Fruit fly (Drosophila melanogaster) whole organism: ENCODE measurements around the gene CCT2.

Source experiments
- CG8478 ChIP-seq: fragments of >200 bp; optimal IDR thresholded peaks from 2 replicates; lab custom pipeline; 2018; ENCODE audit warnings: inconsistent platforms
- Dll ChIP-seq: fragments of >200 bp; optimal IDR thresholded peaks from 2 replicates; lab custom pipeline; 2017
- EcR ChIP-seq, 2 experiments: fragments of >200 bp; optimal IDR thresholded peaks; 2 replicates each; lab custom pipeline; 2017; ENCODE audit warnings: missing biosample characterization in 2 of 2, missing genetic modification characterization in 2 of 2, missing genetic modification reagents in 2 of 2
- pan ChIP-seq: fragments of >200 bp; optimal IDR thresholded peaks from 2 replicates; lab custom pipeline; 2017
- psq ChIP-seq: fragments of >200 bp; optimal IDR thresholded peaks from 2 replicates; lab custom pipeline; 2017
- usp ChIP-seq: fragments of >200 bp; optimal IDR thresholded peaks from 2 replicates; lab custom pipeline; 2017; ENCODE audit warnings: missing biosample characterization, missing genetic modification characterization, mixed read lengths

CCT2 gene

DNA sequence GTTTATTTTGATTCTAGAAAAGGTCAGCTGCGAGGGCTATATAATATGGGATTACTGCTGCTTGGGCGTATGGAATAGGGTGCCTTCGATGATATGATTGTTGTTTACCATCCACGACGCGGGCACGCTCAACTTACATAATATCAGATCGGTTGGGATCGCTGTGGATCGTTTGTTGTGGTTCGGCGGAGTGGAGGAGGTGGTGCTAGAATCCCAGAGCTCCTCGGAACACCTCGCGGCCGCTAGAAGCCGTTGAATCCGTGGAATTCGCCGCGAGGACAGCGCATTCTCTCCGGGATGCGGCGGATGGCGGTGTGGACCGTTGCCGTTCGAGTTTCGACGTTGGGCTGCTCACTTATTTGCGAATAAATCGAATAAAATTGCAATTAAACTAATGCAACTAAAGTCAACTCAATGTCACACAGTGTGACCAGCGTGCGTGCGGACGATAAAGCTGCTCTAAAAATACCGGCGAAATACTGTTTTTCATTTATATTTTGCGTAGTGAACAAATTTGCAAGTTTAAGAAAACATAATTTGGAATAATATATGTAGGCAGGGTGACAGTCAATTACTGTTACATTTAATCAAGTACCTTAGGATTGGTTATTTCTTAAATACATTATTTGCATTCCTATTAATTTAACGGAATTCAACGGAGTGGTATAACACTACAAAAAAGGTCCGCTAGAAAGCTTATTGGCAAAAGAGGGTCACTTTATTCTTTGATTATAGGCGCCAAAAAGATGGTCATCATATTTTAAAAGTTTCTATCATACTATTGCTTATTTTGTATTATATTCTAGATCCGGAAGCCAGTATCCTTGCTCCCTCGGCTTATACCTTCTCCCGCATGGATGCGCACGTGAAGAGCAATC is 14.2 kb downstream of the CCT2 start, which contains the start of gene CG7766:
CG7766 (minus strand) TSS at position 432 of the 878 bp plus-strand sequence.
- TF ChIP-seq psq, result no peak

DNA sequence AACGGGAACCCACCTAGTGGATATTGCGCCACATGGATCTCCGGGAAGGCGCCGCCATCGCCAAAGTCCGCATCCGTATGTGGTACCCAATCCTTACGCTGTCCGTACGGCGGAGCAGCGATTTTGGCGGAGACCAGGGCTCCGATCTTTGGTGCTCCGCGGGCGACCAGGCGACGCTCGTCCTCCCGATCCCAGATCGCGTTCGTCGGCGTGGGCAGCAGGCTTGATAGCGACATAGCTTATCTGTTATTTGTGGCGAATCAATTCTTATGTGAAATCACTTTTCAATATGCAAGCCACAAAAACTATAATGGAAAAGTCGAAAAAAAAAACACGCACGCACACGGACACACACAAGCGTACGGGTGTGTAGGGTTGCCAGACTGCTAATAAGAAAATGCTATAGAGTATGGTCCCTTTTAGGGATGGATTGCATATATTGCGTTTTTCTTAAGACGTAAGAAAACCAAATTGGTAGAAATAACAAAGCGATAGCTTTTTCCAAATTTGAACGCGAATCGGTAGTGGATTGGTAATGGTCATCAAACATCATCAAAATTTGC is 17.0 kb downstream of the CCT2 start, which contains the start of gene Bx42:
Bx42 (minus strand) TSS at position 393 of the 563 bp plus-strand sequence.
- TF ChIP-seq EcR (GFP tag; optimal IDR thresholded peaks at IDR 0.05; lab: Kevin White, UChicago) (no peak), usp (GFP tag; lab: Kevin White, UChicago) (no peak), Dll (lab: Kevin White, UChicago) (no peak), CG8478 (lab: Kevin White, UChicago) (no peak), pan (lab: Kevin White, UChicago) (no peak), psq (no peak)

DNA sequence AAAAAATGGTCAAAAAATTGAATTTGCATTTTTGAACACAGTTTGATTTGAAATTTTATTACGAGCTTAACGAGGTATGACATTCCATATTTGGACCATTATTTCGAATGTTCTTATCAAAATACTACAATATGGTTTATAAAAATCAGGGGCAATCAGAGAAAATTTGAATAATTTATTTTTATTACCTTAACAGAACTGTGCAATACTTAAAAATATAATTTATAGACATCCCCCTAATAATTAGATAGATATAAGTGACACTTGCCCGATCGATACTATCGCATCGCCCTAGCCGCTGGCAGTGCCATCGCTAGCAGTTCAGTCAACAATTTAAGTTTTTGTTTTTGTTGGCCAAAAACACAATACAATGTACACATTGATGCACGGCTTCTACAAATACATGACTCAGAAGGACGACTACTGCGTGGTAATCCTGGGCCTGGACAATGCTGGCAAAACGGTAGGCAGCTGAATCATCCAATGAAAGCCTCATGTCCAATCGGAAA is 17.5 kb downstream of the CCT2 start, which contains the start of gene Arfrp1:
Arfrp1 (plus strand) TSS at position 295 of the 509 bp plus-strand sequence.
- TF ChIP-seq psq (no peak), usp (GFP tag; lab: Kevin White, UChicago) (no peak), Dll (lab: Kevin White, UChicago) (no peak), CG8478 (lab: Kevin White, UChicago) (no peak), pan (lab: Kevin White, UChicago) (no peak), EcR (GFP tag; optimal IDR thresholded peaks at IDR 0.05; lab: Kevin White, UChicago) (no peak)

DNA sequence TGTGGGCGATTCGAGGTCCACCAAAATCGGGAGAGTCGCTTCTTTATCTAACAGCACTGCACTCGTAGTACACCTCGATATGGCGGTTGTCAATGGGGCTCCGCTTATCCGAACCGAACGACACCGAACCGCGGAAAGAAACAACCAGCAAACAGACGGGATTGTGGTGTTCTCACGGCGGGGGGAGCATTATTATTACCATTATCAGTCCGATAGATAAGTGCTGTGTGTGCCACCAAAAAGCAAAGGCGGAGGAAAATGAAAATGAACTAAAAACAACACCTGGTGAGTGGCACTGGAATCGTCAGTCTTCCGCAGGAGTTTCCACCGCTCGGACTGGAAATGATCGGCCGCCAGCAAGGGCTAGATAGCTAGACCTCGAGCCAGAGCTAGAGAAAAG is 19.1 kb downstream of the CCT2 start, which contains the start of gene AP-1gamma:
AP-1gamma (plus strand) TSS at position 305 of the 400 bp plus-strand sequence.
- TF ChIP-seq psq (no peak), pan (lab: Kevin White, UChicago) (no peak), CG8478 (lab: Kevin White, UChicago) (no peak), Dll (lab: Kevin White, UChicago) (no peak), EcR (GFP tag; optimal IDR thresholded peaks at IDR 0.05; lab: Kevin White, UChicago) (no peak), usp (GFP tag; lab: Kevin White, UChicago) (no peak)

DNA sequence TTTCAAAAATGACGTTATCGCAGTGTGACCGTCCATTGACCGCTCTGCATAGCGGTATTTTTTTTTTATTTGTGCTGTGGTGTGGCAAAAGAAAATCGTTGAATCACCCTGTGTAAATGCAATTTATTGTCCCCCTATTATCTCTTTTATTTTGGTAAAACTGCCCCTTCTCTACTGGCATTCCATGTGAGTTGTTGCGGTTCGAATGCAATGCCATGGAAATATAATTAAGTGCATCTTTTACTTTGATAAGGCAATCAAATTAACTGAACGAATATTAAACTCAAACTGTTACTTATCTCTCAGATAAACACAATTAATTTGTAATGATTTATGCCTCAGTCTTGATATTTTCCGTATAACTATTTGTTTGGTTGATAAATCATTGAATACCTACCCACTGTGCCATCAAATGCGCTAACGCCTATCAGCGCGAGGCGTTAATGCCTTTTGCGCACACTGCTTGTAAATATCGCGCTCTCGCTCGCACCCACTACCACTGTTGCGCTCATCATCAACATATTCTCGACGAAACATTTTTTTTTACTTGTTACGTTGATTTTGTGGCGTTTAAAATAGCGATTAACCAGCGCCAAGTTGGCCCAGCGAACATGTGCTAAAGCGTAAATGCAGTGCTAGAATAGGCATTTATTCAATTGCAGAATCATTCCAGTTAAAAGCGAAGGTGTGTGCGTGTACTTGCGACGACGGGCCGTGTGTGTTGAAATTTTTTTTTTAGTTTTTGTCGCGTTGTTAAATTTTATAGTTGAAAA is 19.9 kb downstream of the CCT2 start:
- TF ChIP-seq Dll (lab: Kevin White, UChicago) (no peak), CG8478 (lab: Kevin White, UChicago) (no peak), pan (lab: Kevin White, UChicago) (no peak), EcR (GFP tag; optimal IDR thresholded peaks at IDR 0.05; lab: Kevin White, UChicago) (no peak), usp (GFP tag; lab: Kevin White, UChicago) (no peak), psq (no peak)

DNA sequence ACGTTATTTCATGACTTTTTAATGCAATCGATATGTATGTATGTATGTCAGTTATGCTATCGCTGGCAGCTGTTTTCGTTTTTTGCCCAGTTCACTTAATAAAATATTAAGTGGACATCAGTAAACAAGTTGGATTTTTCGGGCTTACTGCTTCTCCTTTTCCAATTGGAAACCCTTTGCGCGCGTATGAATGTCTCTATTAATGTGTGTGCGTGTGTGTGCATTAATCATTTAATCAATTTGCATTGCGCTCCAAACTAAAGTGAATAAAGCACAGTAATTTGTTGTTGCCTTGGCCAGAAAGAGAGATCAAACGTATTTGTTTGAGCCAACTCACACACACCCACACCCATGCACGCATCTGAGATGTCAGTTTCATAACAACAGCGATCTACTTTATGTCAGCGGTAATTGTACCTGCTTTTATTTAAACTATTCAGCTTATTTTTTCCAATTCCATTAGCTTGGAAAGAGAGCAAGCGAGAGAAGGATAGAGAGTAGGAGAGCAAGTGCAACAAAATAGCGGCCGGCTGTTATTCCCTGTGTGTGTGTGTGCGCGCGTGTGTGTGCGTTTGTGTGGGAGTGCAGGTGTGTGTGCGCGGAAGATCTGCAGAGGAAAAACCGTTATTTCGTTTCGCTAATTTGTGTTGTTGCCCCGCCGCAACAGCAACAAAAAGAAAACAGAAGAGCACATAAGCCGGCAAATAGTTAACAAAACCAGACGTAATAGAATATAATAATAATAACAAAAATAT is 21.0 kb downstream of the CCT2 start:
- TF ChIP-seq usp (GFP tag; lab: Kevin White, UChicago), result no peak
- TF ChIP-seq CG8478 (lab: Kevin White, UChicago), result no peak
- TF ChIP-seq EcR (GFP tag; optimal IDR thresholded peaks at IDR 0.05; lab: Kevin White, UChicago), result no peak
- TF ChIP-seq Dll (lab: Kevin White, UChicago), result no peak
- TF ChIP-seq pan (lab: Kevin White, UChicago), result no peak
- no peak for TF ChIP-seq psq

DNA sequence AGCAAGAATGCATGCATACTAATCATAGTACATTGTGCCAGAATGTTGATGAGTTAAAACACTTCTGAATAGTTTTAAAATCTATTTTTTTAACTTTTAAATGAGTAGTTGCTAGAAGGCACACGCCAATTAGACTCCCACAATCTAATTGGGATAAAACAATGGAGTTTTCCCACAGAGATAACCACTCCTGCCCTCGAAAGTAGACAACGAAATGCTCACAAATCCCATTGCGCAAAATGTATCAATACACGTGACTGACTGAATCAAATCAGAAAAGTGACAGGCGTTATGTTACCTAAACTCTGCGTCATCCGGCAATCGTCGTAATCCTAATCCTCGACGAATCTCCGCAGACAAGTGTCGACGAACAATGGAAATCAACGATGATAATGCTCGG is 28.5 kb downstream of the CCT2 start:
- no peak for TF ChIP-seq usp (GFP tag; lab: Kevin White, UChicago)
- TF ChIP-seq EcR (GFP tag; optimal IDR thresholded peaks at IDR 0.05; lab: Kevin White, UChicago), result no peak
- no peak for TF ChIP-seq CG8478 (lab: Kevin White, UChicago)
- TF ChIP-seq pan (lab: Kevin White, UChicago), result no peak
- TF ChIP-seq Dll (lab: Kevin White, UChicago), result no peak
- no peak for TF ChIP-seq psq

DNA sequence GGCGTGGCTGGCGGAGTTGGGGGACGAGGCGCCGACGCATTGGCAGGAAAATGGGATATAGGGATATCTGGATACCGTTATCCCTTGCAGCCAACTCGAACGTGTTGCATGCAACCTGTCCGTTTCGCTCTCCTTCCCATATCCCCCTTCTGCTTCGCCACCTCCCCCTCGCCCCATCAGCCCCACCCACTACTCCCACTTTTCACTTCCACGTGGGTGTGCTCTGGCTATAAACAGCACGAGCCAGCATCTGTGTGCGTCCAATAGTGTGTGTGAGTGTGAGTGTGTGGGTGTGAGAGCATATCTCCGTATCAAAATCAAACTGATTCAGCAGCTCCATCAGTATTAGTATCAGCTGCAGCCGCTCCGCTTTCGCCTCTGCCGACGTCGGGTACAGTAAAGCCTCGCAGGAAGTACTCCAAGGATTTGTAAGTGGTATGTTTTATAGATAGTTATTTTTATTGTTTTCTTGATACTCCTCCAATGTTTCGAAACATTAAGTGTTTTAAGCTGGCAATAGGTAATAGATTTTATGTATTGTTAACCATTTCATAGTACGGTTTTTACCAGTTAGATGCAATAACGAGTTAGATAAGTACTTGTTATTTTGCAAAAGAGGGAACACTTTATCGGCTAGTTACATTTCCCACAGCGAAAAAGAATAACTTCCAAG is 29.8 kb downstream of the CCT2 start:
- no peak for TF ChIP-seq psq
- no peak for TF ChIP-seq usp (GFP tag; lab: Kevin White, UChicago)
- TF ChIP-seq EcR (GFP tag; optimal IDR thresholded peaks at IDR 0.05; lab: Kevin White, UChicago), result no peak
- no peak for TF ChIP-seq CG8478 (lab: Kevin White, UChicago)
- TF ChIP-seq pan (lab: Kevin White, UChicago), result no peak
- TF ChIP-seq Dll (lab: Kevin White, UChicago), result no peak

DNA sequence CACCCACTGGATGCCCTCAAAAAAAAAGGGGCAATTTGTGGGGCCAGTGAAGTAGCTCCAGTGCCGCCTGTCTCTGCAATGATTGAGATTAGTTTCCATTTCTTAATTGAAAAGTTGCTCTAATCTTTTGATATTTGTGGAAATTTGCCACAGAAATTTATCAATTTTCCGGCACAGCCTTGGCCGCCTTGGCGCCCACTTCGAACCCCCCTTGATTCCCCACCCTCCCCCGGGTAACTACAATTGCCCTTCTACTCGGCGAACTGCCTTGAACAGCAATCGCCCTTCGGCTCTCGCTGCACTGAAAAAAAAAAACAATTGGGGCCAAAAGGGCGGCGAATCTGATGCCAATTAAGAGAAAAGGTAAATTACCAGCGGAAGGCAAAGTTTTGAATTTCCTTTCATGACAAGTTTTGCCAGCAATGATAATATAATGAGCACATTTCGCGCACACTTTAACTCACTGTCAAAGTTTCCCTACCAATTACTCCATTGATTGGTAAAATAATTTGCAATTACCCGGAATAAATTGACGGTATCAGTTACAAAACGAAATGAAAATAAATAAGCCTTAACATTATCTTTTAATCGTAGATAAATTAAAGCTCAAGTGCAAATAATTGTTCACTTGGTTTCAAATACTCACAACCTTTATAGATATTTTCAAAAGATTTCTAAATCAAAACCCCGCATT is 30.5 kb downstream of the CCT2 start:
- TF ChIP-seq pan (lab: Kevin White, UChicago) (no peak), usp (GFP tag; lab: Kevin White, UChicago) (no peak), CG8478 (lab: Kevin White, UChicago) (no peak), Dll (lab: Kevin White, UChicago) (no peak), EcR (GFP tag; optimal IDR thresholded peaks at IDR 0.05; lab: Kevin White, UChicago) (no peak), psq (no peak)
